Worm (Caenorhabditis elegans): ENCODE measurements around the gene aexr-2.

ce11 chrX:6656770-6657169 is 25.4 kb upstream of the aexr-2 start:
- no peak for TF ChIP-seq B0310.2 (tag; optimal IDR thresholded peaks at IDR 0.05)
- no peak for TF ChIP-seq ama-1 (optimal IDR thresholded peaks at IDR 0.05)
- no peak for TF ChIP-seq sea-1 (GFP tag; conservative IDR thresholded peaks at IDR 0.05)
- TF ChIP-seq ceh-13 (GFP tag; optimal IDR thresholded peaks at IDR 0.05), result no peak
- TF ChIP-seq flt-1 (GFP tag; IDR thresholded peaks at IDR 0.05), result no peak
- no peak for TF ChIP-seq tbx-11 (GFP tag; IDR thresholded peaks at IDR 0.05)
- no peak for TF ChIP-seq ceh-36 (tag; optimal IDR thresholded peaks at IDR 0.05)
- TF ChIP-seq hmg-4 (GFP tag; optimal IDR thresholded peaks at IDR 0.05), result no peak

All from whole organism, early embryonic.